Worm (Caenorhabditis elegans) whole organism, midembryonic: Measurements from ENCODE around the gene str-84.

Experiments used
- T22C8.4 ChIP-seq: fragments of 200-800 bp; sonication (Bioruptor generic); IDR thresholded peaks from 2 replicates; pipeline ENCODE4 v1.3.6; 2022; ENCODE audit warnings: missing genetic modification characterization, missing compliant biosample characterization
- flt-1 ChIP-seq: fragments of 200-800 bp; sonication (Bioruptor generic); IDR thresholded peaks from 2 replicates; pipeline ENCODE4 v1.3.6; 2022; ENCODE audit warnings: missing genetic modification characterization, missing compliant biosample characterization
- klf-2 ChIP-seq: fragments of 200-800 bp; sonication (Bioruptor generic); conservative IDR thresholded peaks from 2 replicates; pipeline ENCODE4 v1.3.6; 2022; ENCODE audit warnings: missing genetic modification reagents, missing genetic modification characterization, missing compliant biosample characterization
- med-1 ChIP-seq: sonication (generic microtip); optimal IDR thresholded peaks from 2 replicates; lab custom pipeline; 2017; ENCODE audit warnings: missing genetic modification characterization, mild to moderate bottlenecking, missing compliant biosample characterization, antibody characterized with exemption, missing genetic modification reagents; ENCODE audit not compliant: insufficient read depth
- tab-1 ChIP-seq: fragments of 200-800 bp; sonication (Bioruptor generic); IDR thresholded peaks from 2 replicates; pipeline ENCODE4 v1.3.6; 2022; ENCODE audit warnings: missing genetic modification characterization, missing compliant biosample characterization
- ztf-23 ChIP-seq: fragments of 200-800 bp; sonication (Bioruptor generic); IDR thresholded peaks from 2 replicates; pipeline ENCODE4 v1.3.6; 2022; ENCODE audit warnings: missing genetic modification reagents, missing genetic modification characterization, missing compliant biosample characterization

ce11 chrV:8937476-8938249 lies 43.1 kb downstream of the str-84 start:
- no peak for TF ChIP-seq flt-1 (GFP tag; lab: Robert Waterston, UW)
- no peak for TF ChIP-seq ztf-23 (GFP tag; lab: Robert Waterston, UW)
- TF ChIP-seq med-1 (GFP tag; lab: Kevin White, UChicago) = no peak
- TF ChIP-seq tab-1 (GFP tag; lab: Robert Waterston, UW) = no peak
- no peak for TF ChIP-seq klf-2 (GFP tag; lab: Robert Waterston, UW)
- TF ChIP-seq T22C8.4 (GFP tag; lab: Robert Waterston, UW) = no peak
